Worm (Caenorhabditis elegans): ENCODE measurements around the gene mfsd-13.2.

- TF ChIP-seq unc-55 (GFP tag; optimal IDR thresholded peaks at IDR 0.05): no peak
- no peak for TF ChIP-seq ama-1 (optimal IDR thresholded peaks at IDR 0.05)
- TF ChIP-seq gmeb-2 (tag; optimal IDR thresholded peaks at IDR 0.05): no peak
- no peak for TF ChIP-seq K02D7.2 (tag; optimal IDR thresholded peaks at IDR 0.05)
- no peak for TF ChIP-seq hlh-15 (tag; optimal IDR thresholded peaks at IDR 0.05)
- TF ChIP-seq fkh-10 (GFP tag; optimal IDR thresholded peaks at IDR 0.05): no peak
- no peak for TF ChIP-seq sox-2 (GFP tag; IDR thresholded peaks at IDR 0.05)
Observed at ce11 chrII:7144307-7144706, 21.3 kb downstream of the mfsd-13.2 start, which contains the start of gene npr-31.

All from whole organism, late embryonic.